Worm (Caenorhabditis elegans) whole organism, L1 larva: ENCODE measurements around the gene crn-7.

Source experiments
- C04F5.9 ChIP-seq: sonication (generic microtip); optimal IDR thresholded peaks from 2 replicates; lab custom pipeline; 2016; ENCODE audit warnings: missing genetic modification characterization, missing compliant biosample characterization
- C16A3.4 ChIP-seq: fragments of 150-350 bp; optimal IDR thresholded peaks from 2 replicates; lab custom pipeline; 2014; ENCODE audit warnings: missing biosample characterization, missing genetic modification characterization
- C34B4.2 ChIP-seq: sonication (generic microtip); optimal IDR thresholded peaks from 2 replicates; lab custom pipeline; 2017; ENCODE audit warnings: mild to moderate bottlenecking, missing genetic modification characterization, missing compliant biosample characterization
- F16B12.6 ChIP-seq: fragments of 150-350 bp; optimal IDR thresholded peaks from 2 replicates; lab custom pipeline; 2014; ENCODE audit warnings: missing biosample characterization, missing genetic modification characterization
- Y116A8C.19 ChIP-seq: sonication (generic microtip); optimal IDR thresholded peaks from 2 replicates; lab custom pipeline; 2016; ENCODE audit warnings: missing compliant biosample characterization, missing genetic modification characterization, borderline replicate concordance
- ama-1 ChIP-seq: fragments of 150-350 bp; optimal IDR thresholded peaks from 2 replicates; lab custom pipeline; 2014
- blmp-1 ChIP-seq: fragments of 150-350 bp; optimal IDR thresholded peaks from 2 replicates; lab custom pipeline; 2014; ENCODE audit warnings: missing biosample characterization, missing genetic modification characterization
- ceh-63 ChIP-seq: fragments of 200-800 bp; sonication (Bioruptor generic); optimal IDR thresholded peaks from 2 replicates; lab custom pipeline; 2018; ENCODE audit warnings: mild to moderate bottlenecking, missing genetic modification characterization, missing compliant biosample characterization
- ceh-8 ChIP-seq: fragments of 200-800 bp; sonication (Bioruptor generic); optimal IDR thresholded peaks from 2 replicates; lab custom pipeline; 2018; ENCODE audit warnings: mild to moderate bottlenecking, missing genetic modification characterization, moderate library complexity, missing compliant biosample characterization
- ceh-82 ChIP-seq, 3 experiments: fragments of 150-350 bp in 1 of 3; sonication (generic microtip) in 2 of 3; optimal IDR thresholded peaks; 2 replicates each; lab custom pipeline; 2014 to 2017; ENCODE audit warnings: missing biosample characterization in 3 of 3, missing genetic modification characterization in 3 of 3
- efl-1 ChIP-seq, 4 experiments: fragments of 150-350 bp; optimal IDR thresholded peaks in 3 of 4; peaks in 1 of 4; 1 replicate in 1 of 4; 2 replicates in 3 of 4; lab custom pipeline; 2014; ENCODE audit warnings: missing biosample characterization in 2 of 4, missing genetic modification characterization in 2 of 4, missing genetic modification reagents in 2 of 4
- egl-13 ChIP-seq: sonication (generic microtip); optimal IDR thresholded peaks from 2 replicates; lab custom pipeline; 2016; ENCODE audit warnings: missing genotype, missing genetic modification reagents, missing genetic modification characterization, missing compliant biosample characterization
- elt-2 ChIP-seq: sonication (generic microtip); optimal IDR thresholded peaks from 2 replicates; lab custom pipeline; 2016; ENCODE audit warnings: missing genetic modification characterization, mild to moderate bottlenecking, inconsistent platforms, missing compliant biosample characterization, missing genetic modification reagents
- elt-3 ChIP-seq, 6 experiments: fragments of 150-350 bp in 1 of 6; sonication (generic microtip); optimal IDR thresholded peaks; 2 replicates each; lab custom pipeline; 2017 to 2018; ENCODE audit warnings: missing biosample characterization in 6 of 6, missing genetic modification characterization in 6 of 6, inconsistent platforms in 1 of 6
- fkh-4 ChIP-seq: sonication (generic microtip); optimal IDR thresholded peaks from 2 replicates; lab custom pipeline; 2016; ENCODE audit warnings: missing compliant biosample characterization, missing genetic modification characterization, borderline replicate concordance
- hlh-17 ChIP-seq: fragments of 200-800 bp; sonication (Bioruptor generic); optimal IDR thresholded peaks from 2 replicates; lab custom pipeline; 2018; ENCODE audit warnings: missing genetic modification characterization, mild to moderate bottlenecking, missing compliant biosample characterization, moderate library complexity, borderline replicate concordance
- hlh-4 ChIP-seq: sonication (generic microtip); optimal IDR thresholded peaks from 2 replicates; lab custom pipeline; 2016; ENCODE audit warnings: mild to moderate bottlenecking, missing genetic modification characterization, missing compliant biosample characterization
- hpl-2 ChIP-seq: fragments of 150-350 bp; optimal IDR thresholded peaks from 2 replicates; lab custom pipeline; 2014; ENCODE audit warnings: missing biosample characterization, missing genetic modification reagents, missing genetic modification characterization
- irx-1 ChIP-seq: sonication (generic microtip); optimal IDR thresholded peaks from 2 replicates; lab custom pipeline; 2016; ENCODE audit warnings: missing genetic modification characterization, missing compliant biosample characterization
- isw-1 ChIP-seq: fragments of 200-800 bp; sonication (Bioruptor generic); IDR thresholded peaks from 2 replicates; pipeline ENCODE4 v1.3.6; 2022; ENCODE audit warnings: missing genetic modification characterization, missing compliant biosample characterization
- lin-13 ChIP-seq: fragments of 150-350 bp; optimal IDR thresholded peaks from 2 replicates; lab custom pipeline; 2014; ENCODE audit warnings: missing biosample characterization, missing genetic modification reagents, missing genetic modification characterization
- lin-14 ChIP-seq: fragments of 200-800 bp; sonication (Bioruptor generic); optimal IDR thresholded peaks from 2 replicates; lab custom pipeline; 2018; ENCODE audit warnings: mild to moderate bottlenecking, missing genetic modification characterization, moderate library complexity, missing compliant biosample characterization
- lin-15B ChIP-seq: fragments of 150-350 bp; sonication (generic microtip); optimal IDR thresholded peaks from 3 replicates; lab custom pipeline; 2014; ENCODE audit warnings: missing biosample characterization, missing genetic modification characterization
- lir-3 ChIP-seq: sonication (generic microtip); optimal IDR thresholded peaks from 2 replicates; lab custom pipeline; 2016; ENCODE audit warnings: mild to moderate bottlenecking, missing genetic modification characterization, moderate library complexity, missing compliant biosample characterization; ENCODE audit not compliant: poor library complexity
- lsy-2 ChIP-seq, 2 experiments: fragments of 150-350 bp; optimal IDR thresholded peaks; 2 replicates each; lab custom pipeline; 2014; ENCODE audit warnings: missing biosample characterization in 2 of 2, missing genetic modification characterization in 2 of 2
- mab-9 ChIP-seq: fragments of 200-800 bp; sonication (Bioruptor generic); IDR thresholded peaks from 2 replicates; pipeline ENCODE4 v1.3.6; 2022; ENCODE audit warnings: missing genetic modification reagents, missing genetic modification characterization, missing compliant biosample characterization
- mdl-1 ChIP-seq, 2 experiments: fragments of 150-350 bp; optimal IDR thresholded peaks; 2 replicates each; lab custom pipeline; 2014 to 2017; ENCODE audit warnings: missing biosample characterization in 2 of 2, missing genetic modification characterization in 2 of 2, inconsistent platforms in 1 of 2
- mep-1 ChIP-seq: fragments of 150-350 bp; optimal IDR thresholded peaks from 2 replicates; lab custom pipeline; 2014; ENCODE audit warnings: missing biosample characterization, missing genetic modification characterization
- nhr-11 ChIP-seq: fragments of 150-350 bp; optimal IDR thresholded peaks from 2 replicates; lab custom pipeline; 2014; ENCODE audit warnings: missing biosample characterization, missing genetic modification characterization
- nhr-19 ChIP-seq: fragments of 200-800 bp; sonication (Bioruptor generic); conservative IDR thresholded peaks from 2 replicates; pipeline ENCODE4 v1.3.6; 2022; ENCODE audit warnings: missing genetic modification characterization, missing compliant biosample characterization
- nhr-47 ChIP-seq: sonication (generic microtip); optimal IDR thresholded peaks from 2 replicates; lab custom pipeline; 2016; ENCODE audit warnings: mild to moderate bottlenecking, missing genetic modification characterization, moderate library complexity, missing compliant biosample characterization
- nhr-71 ChIP-seq: sonication (generic microtip); optimal IDR thresholded peaks from 2 replicates; lab custom pipeline; 2016; ENCODE audit warnings: mild to moderate bottlenecking, missing genetic modification characterization, moderate library complexity, missing compliant biosample characterization
- nhr-76 ChIP-seq: sonication (generic microtip); optimal IDR thresholded peaks from 2 replicates; lab custom pipeline; 2017; ENCODE audit warnings: missing biosample characterization, missing genetic modification characterization
- nhr-77 ChIP-seq: fragments of 150-350 bp; optimal IDR thresholded peaks from 2 replicates; lab custom pipeline; 2014; ENCODE audit warnings: missing biosample characterization, missing genetic modification characterization
- nhr-84 ChIP-seq: sonication (generic microtip); optimal IDR thresholded peaks from 2 replicates; lab custom pipeline; 2017; ENCODE audit warnings: missing biosample characterization, missing genetic modification characterization
- rnt-1 ChIP-seq: sonication (generic microtip); optimal IDR thresholded peaks from 2 replicates; lab custom pipeline; 2016; ENCODE audit warnings: mild to moderate bottlenecking, missing genetic modification characterization, moderate library complexity, missing compliant biosample characterization
- skn-1 ChIP-seq: fragments of 150-350 bp; optimal IDR thresholded peaks from 2 replicates; lab custom pipeline; 2014; ENCODE audit warnings: missing biosample characterization, missing genetic modification characterization
- snpc-4 ChIP-seq: fragments of 150-350 bp; optimal IDR thresholded peaks from 2 replicates; lab custom pipeline; 2014; ENCODE audit warnings: missing biosample characterization, missing genetic modification characterization
- snu-23 ChIP-seq: sonication (generic microtip); optimal IDR thresholded peaks from 2 replicates; lab custom pipeline; 2016; ENCODE audit warnings: missing genetic modification characterization, missing compliant biosample characterization
- tbx-2 ChIP-seq: sonication (generic microtip); optimal IDR thresholded peaks from 2 replicates; lab custom pipeline; 2016; ENCODE audit warnings: missing genetic modification characterization, missing compliant biosample characterization
- tlp-1 ChIP-seq: fragments of 150-350 bp; optimal IDR thresholded peaks from 2 replicates; lab custom pipeline; 2014; ENCODE audit warnings: missing biosample characterization, missing genetic modification characterization
- unc-130 ChIP-seq: fragments of 150-350 bp; optimal IDR thresholded peaks from 2 replicates; lab custom pipeline; 2017; ENCODE audit warnings: missing biosample characterization, missing genetic modification characterization, inconsistent platforms
- unc-62 ChIP-seq: fragments of 150-350 bp; optimal IDR thresholded peaks from 2 replicates; lab custom pipeline; 2014; ENCODE audit warnings: missing biosample characterization, missing genetic modification reagents, missing genetic modification characterization
- vab-15 ChIP-seq: sonication (generic microtip); optimal IDR thresholded peaks from 2 replicates; lab custom pipeline; 2017; ENCODE audit warnings: missing genotype, mild to moderate bottlenecking, missing genetic modification characterization, missing compliant biosample characterization
- xbp-1 ChIP-seq: sonication (generic microtip); optimal IDR thresholded peaks from 2 replicates; lab custom pipeline; 2016; ENCODE audit warnings: missing genetic modification characterization, missing compliant biosample characterization
- zag-1 ChIP-seq: fragments of 150-350 bp; optimal IDR thresholded peaks from 2 replicates; lab custom pipeline; 2014; ENCODE audit warnings: missing biosample characterization, missing genetic modification characterization
- zip-4 ChIP-seq: fragments of 200-800 bp; sonication (Bioruptor generic); optimal IDR thresholded peaks from 2 replicates; lab custom pipeline; 2018; ENCODE audit warnings: mild to moderate bottlenecking, missing genetic modification characterization, moderate library complexity, missing compliant biosample characterization
- ztf-11 ChIP-seq, 2 experiments: sonication (generic microtip); optimal IDR thresholded peaks; 2 replicates each; lab custom pipeline; 2016 to 2017; ENCODE audit warnings: missing genetic modification characterization in 2 of 2, missing biosample characterization in 1 of 2, missing compliant biosample characterization in 1 of 2

crn-7 gene

DNA sequence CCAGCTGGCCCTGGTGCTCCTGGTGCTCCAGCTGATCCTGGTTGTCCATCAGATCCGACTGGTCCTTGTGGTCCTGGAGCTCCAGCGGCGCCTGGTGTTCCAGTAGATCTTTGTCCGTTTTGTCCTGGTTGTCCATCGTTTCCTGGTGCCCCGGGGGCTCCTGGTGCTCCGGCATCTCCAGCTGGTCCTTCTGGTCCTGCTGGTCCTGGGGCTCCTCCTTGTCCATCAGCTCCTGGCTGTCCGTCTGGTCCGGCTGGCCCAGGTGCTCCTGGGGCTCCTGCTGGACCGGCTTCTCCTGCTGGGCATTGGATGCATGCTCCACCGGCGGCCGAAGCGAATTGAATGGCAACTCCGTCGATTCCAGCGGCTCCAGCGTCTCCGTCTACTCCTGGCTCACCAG, 5.7 kb upstream of the crn-7 start:
- TF ChIP-seq ceh-8 (GFP tag; lab: Kevin White, UChicago), result peak; percentile 33
- TF ChIP-seq zag-1 (tag; lab: Kevin White, UChicago), result no peak

DNA sequence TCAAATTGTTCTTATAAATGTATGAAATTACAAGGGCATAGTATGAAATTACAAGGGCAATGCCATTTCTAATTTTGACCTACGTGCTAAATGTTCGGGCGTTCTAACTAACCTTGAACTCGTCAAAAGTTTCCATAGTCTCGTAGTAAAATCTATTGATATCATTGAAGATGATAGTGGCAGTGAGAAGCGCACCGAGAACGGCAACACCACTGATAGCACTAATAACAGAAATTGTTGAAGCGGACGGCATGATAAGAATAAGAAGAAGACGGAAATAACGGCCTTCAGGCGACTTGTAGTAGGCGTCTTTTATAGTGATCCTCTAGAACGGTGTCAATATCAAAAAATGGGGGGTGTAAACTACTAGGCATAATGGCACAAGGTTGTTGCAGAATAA, 5.0 kb upstream of the crn-7 start, which contains the start of gene col-91:
Gene col-91 (minus strand): TSS at position 288 of the 400 bp plus-strand sequence.
- no peak for TF ChIP-seq unc-62 (GFP tag; lab: Kevin White, UChicago)
- TF ChIP-seq blmp-1 (tag; lab: Kevin White, UChicago), result no peak
- TF ChIP-seq nhr-84 (tag; lab: Kevin White, UChicago), result no peak
- no peak for TF ChIP-seq vab-15
- no peak for TF ChIP-seq hlh-4 (tag; lab: Kevin White, UChicago)
- no peak for TF ChIP-seq snpc-4 (tag; lab: Kevin White, UChicago)
- no peak for TF ChIP-seq ama-1
- peak; percentile 40 for TF ChIP-seq lin-14 (GFP tag; lab: Kevin White, UChicago)
- TF ChIP-seq elt-3 (tag; optimal IDR thresholded peaks at IDR 0.05; lab: Kevin White, UChicago), result peak in 3 of 6 experiments; percentile 3 to 42 (median 36)
- no peak for TF ChIP-seq unc-130 (tag; lab: Kevin White, UChicago)

DNA sequence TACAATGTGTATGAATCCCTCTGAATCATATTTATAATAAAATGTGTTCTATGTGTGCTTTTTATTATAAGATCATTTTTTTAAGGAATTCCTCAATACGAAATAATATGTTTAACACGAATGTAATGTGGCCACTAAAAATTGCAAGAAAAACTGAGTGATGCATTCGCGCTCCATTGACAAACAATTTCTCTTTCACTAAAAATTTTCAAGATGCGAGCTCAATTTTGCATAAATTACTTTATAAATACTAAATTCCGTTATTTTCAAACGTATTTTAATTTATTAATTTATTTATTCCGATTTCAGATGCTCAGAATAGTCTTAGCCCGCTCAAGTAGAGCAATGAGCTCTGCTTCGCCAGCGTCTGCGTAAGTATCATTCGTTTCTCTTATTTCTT, 2.6 kb upstream of the crn-7 start, which contains the start of gene mrps-9:
Gene mrps-9 (plus strand): TSS at position 310 of the 400 bp plus-strand sequence.
- TF ChIP-seq C16A3.4 (no peak), efl-1 (optimal IDR thresholded peaks at IDR 0.05; lab: Kevin White, UChicago) (peak; percentile 30 to 36), efl-1 (GFP tag; optimal IDR thresholded peaks at IDR 0.05 in 1 of 2; lab: Kevin White, UChicago) (peak; percentile 31 to 92), ceh-63 (GFP tag; lab: Kevin White, UChicago) (no peak), tlp-1 (tag; lab: Kevin White, UChicago) (no peak), blmp-1 (tag; lab: Kevin White, UChicago) (peak; percentile 78), isw-1 (GFP tag; lab: Robert Waterston, UW) (no peak), hpl-2 (GFP tag; lab: Kevin White, UChicago) (no peak), lsy-2 (tag; optimal IDR thresholded peaks at IDR 0.05; lab: Kevin White, UChicago) (peak in 1 of 2 experiments; percentile 60), fkh-4 (tag; lab: Kevin White, UChicago) (no peak), ceh-82 (tag; optimal IDR thresholded peaks at IDR 0.05; lab: Kevin White, UChicago) (no peak), lin-13 (GFP tag; lab: Kevin White, UChicago) (no peak), zag-1 (tag; lab: Kevin White, UChicago) (no peak), lin-15B (tag; lab: Kevin White, UChicago) (no peak), elt-3 (tag; optimal IDR thresholded peaks at IDR 0.05; lab: Kevin White, UChicago) (no peak), unc-130 (tag; lab: Kevin White, UChicago) (no peak), mep-1 (tag; lab: Kevin White, UChicago) (no peak), zip-4 (no peak), F16B12.6 (tag; lab: Kevin White, UChicago) (no peak), nhr-19 (no peak), mab-9 (GFP tag; lab: Robert Waterston, UW) (no peak), C34B4.2 (tag; lab: Kevin White, UChicago) (no peak), nhr-76 (no peak), hlh-4 (tag; lab: Kevin White, UChicago) (no peak), egl-13 (tag; lab: Kevin White, UChicago) (no peak), vab-15 (no peak), nhr-77 (tag; lab: Kevin White, UChicago) (no peak), nhr-71 (tag; lab: Kevin White, UChicago) (no peak), snu-23 (GFP tag; lab: Kevin White, UChicago) (peak; percentile 30), C04F5.9 (no peak), elt-2 (no peak), irx-1 (tag; lab: Kevin White, UChicago) (no peak), rnt-1 (tag; lab: Kevin White, UChicago) (peak; percentile 26), nhr-47 (tag; lab: Kevin White, UChicago) (no peak), tbx-2 (tag; lab: Kevin White, UChicago) (no peak), hlh-17 (no peak), skn-1 (tag; lab: Kevin White, UChicago) (no peak), Y116A8C.19 (tag; lab: Kevin White, UChicago) (no peak), ztf-11 (tag; optimal IDR thresholded peaks at IDR 0.05; lab: Kevin White, UChicago) (no peak), mdl-1 (tag; optimal IDR thresholded peaks at IDR 0.05; lab: Kevin White, UChicago) (no peak), nhr-11 (tag; lab: Kevin White, UChicago) (no peak), lir-3 (peak; percentile 30), xbp-1 (tag; lab: Kevin White, UChicago) (peak; percentile 9), ama-1 (no peak)
